Worm (Caenorhabditis elegans): ENCODE results near the gene C24H10.2.

ce11 chrX:5111894-5112293 is 47.5 kb downstream of the C24H10.2 start:
- TF ChIP-seq ama-1 (optimal IDR thresholded peaks at IDR 0.05) (no peak), Y22D7AL.16 (tag; optimal IDR thresholded peaks at IDR 0.05) (no peak), nfya-1 (tag; optimal IDR thresholded peaks at IDR 0.05) (no peak), tbx-2 (tag; optimal IDR thresholded peaks at IDR 0.05) (no peak), mec-3 (tag; optimal IDR thresholded peaks at IDR 0.05; ENCODE audit: borderline replicate concordance) (no peak), dve-1 (tag; optimal IDR thresholded peaks at IDR 0.05) (no peak), unc-86 (tag; optimal IDR thresholded peaks at IDR 0.05) (no peak), pax-1 (tag; optimal IDR thresholded peaks at IDR 0.05) (no peak), pha-4 (tag; optimal IDR thresholded peaks at IDR 0.05) (no peak), fkh-10 (GFP tag; optimal IDR thresholded peaks at IDR 0.05) (no peak), ceh-45 (GFP tag; IDR thresholded peaks at IDR 0.05) (no peak), pros-1 (tag; optimal IDR thresholded peaks at IDR 0.05) (no peak), ceh-6 (GFP tag; optimal IDR thresholded peaks at IDR 0.05) (no peak)

Measured in whole organism, late embryonic.